Fruit fly (Drosophila melanogaster) whole organism, pupa: ENCODE data around the gene Saf-B.
A peak's percentile ranks its signal among the peaks of the same experiment; 100 is the strongest.

ENCODE experiments used
- CG13204 ChIP-seq: fragments of 200-800 bp; sonication (Bioruptor generic); optimal IDR thresholded peaks from 2 replicates; lab custom pipeline; 2018; ENCODE audit warnings: missing biosample characterization, mild to moderate bottlenecking, missing genetic modification characterization, moderate library complexity
- CG14655 ChIP-seq: fragments of 200-800 bp; sonication (Bioruptor generic); optimal IDR thresholded peaks from 3 replicates; lab custom pipeline; 2017; ENCODE audit warnings: mild to moderate bottlenecking, missing biosample characterization, missing genetic modification reagents, missing genetic modification characterization
- CG32121 ChIP-seq: fragments of 200-800 bp; sonication (Bioruptor generic); IDR thresholded peaks from 2 replicates; pipeline ENCODE4 v1.3.6; 2022; ENCODE audit warnings: missing biosample characterization, missing genetic modification characterization
- EcR ChIP-seq: fragments of 200-800 bp; sonication (Bioruptor generic); optimal IDR thresholded peaks from 3 replicates; lab custom pipeline; 2019; ENCODE audit warnings: missing biosample characterization, missing genetic modification characterization, mild to moderate bottlenecking, moderate library complexity, missing genetic modification reagents
- Snoo ChIP-seq: fragments of 200-800 bp; sonication (Bioruptor generic); optimal IDR thresholded peaks from 3 replicates; lab custom pipeline; 2017; ENCODE audit warnings: missing biosample characterization, mild to moderate bottlenecking, missing genetic modification characterization, inconsistent platforms
- gl ChIP-seq: fragments of 200-800 bp; sonication (Bioruptor generic); optimal IDR thresholded peaks from 2 replicates; lab custom pipeline; 2018; ENCODE audit warnings: missing biosample characterization, mild to moderate bottlenecking, missing genetic modification characterization

Gene Saf-B

DNA sequence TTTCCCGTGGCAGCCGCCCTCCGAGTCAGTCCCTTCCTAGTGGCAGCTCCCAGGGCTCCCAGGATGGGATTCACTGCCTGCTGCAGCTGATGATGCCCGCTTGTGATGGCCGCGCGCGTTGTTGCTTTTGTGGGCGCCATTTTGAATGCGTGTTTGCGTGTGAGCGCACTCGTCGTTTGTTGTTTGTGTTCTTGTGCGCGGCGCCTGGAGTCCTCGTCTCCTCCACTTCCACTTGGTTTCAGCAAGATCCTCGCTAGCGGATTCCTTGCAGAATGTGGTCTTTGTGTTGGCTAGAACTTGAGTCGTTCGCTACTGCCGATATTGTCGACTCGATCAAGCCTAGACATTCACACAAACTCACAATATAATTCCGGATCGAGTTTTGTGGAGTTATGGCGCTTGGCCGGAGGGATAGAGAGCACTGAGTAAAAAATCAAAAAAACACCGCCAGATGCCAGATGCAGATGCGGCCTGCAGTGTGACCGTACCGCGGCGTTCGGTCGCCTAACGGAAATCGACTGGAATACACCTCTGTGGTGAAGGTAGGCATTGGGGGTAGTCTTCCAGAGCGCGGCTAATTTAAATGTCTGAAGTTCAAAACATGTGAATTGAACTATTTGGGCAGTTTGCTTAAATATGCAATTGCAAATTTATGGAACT lies 53.3 kb downstream of the Saf-B start, which contains the start of gene CycB3:
Gene CycB3, minus strand, starts transcription at position 428 of the 660 bp plus-strand sequence.
- TF ChIP-seq gl (tag; lab: Kevin White, UChicago), result peak; percentile 10
- peak; percentile 33 for TF ChIP-seq Snoo (tag; lab: Kevin White, UChicago)
- TF ChIP-seq CG14655 (GFP tag; lab: Kevin White, UChicago), result no peak
- peak; percentile 14 for TF ChIP-seq CG13204
- TF ChIP-seq EcR (GFP tag; lab: Kevin White, UChicago), result peak; percentile 2
- TF ChIP-seq CG32121 (GFP tag; lab: Robert Waterston, UW), result no peak
